Worm (Caenorhabditis elegans) whole organism, young adult: ENCODE results near the gene F55A4.13.

Experiments used
- F37B4.10 ChIP-seq: fragments of 200-800 bp; sonication (Bioruptor generic); IDR thresholded peaks from 2 replicates; pipeline ENCODE4 v1.3.6; 2022; ENCODE audit warnings: missing genetic modification characterization, missing compliant biosample characterization
- F55B11.4 ChIP-seq: sonication (generic microtip); optimal IDR thresholded peaks from 2 replicates; lab custom pipeline; 2016; ENCODE audit warnings: missing compliant biosample characterization, missing genetic modification characterization, borderline replicate concordance; ENCODE audit not compliant: insufficient read depth
- bed-1 ChIP-seq: fragments of 200-800 bp; sonication (Bioruptor generic); IDR thresholded peaks from 2 replicates; pipeline ENCODE4 v1.3.6; 2022; ENCODE audit warnings: missing genetic modification reagents, missing genetic modification characterization, missing compliant biosample characterization
- ceh-58 ChIP-seq: fragments of 200-800 bp; sonication (Bioruptor generic); IDR thresholded peaks from 2 replicates; pipeline ENCODE4 v1.3.6; 2022; ENCODE audit warnings: missing genetic modification characterization, missing compliant biosample characterization
- ceh-91 ChIP-seq: fragments of 200-800 bp; sonication (Bioruptor generic); IDR thresholded peaks from 2 replicates; pipeline ENCODE4 v1.3.6; 2022; ENCODE audit warnings: missing genetic modification reagents, missing genetic modification characterization, missing compliant biosample characterization
- hrde-1 ChIP-seq: sonication (generic microtip); optimal IDR thresholded peaks from 2 replicates; lab custom pipeline; 2016; ENCODE audit warnings: missing genetic modification characterization, mild to moderate bottlenecking, missing compliant biosample characterization, moderate library complexity, missing genotype, missing genetic modification reagents, borderline replicate concordance
- nhr-179 ChIP-seq: sonication (generic microtip); optimal IDR thresholded peaks from 2 replicates; lab custom pipeline; 2016; ENCODE audit warnings: mild to moderate bottlenecking, missing genetic modification characterization, missing compliant biosample characterization
- nhr-90 ChIP-seq: sonication (generic microtip); optimal IDR thresholded peaks from 2 replicates; lab custom pipeline; 2016; ENCODE audit warnings: missing genotype, mild to moderate bottlenecking, missing genetic modification characterization, missing compliant biosample characterization
- pbrm-1 ChIP-seq: fragments of 200-800 bp; sonication (Bioruptor generic); IDR thresholded peaks from 2 replicates; pipeline ENCODE4 v1.3.6; 2022; ENCODE audit warnings: missing genetic modification reagents, missing genetic modification characterization, missing compliant biosample characterization
- snpc-4 ChIP-seq, 5 experiments: fragments of 150-350 bp in 1 of 5; sonication (generic microtip) in 4 of 5; optimal IDR thresholded peaks; 2 replicates each; lab custom pipeline; 2014 to 2018; ENCODE audit warnings: missing genetic modification characterization in 5 of 5, missing biosample characterization in 3 of 5, antibody characterized with exemption in 2 of 5, mild to moderate bottlenecking in 2 of 5, missing compliant biosample characterization in 2 of 5, missing genotype in 2 of 5, moderate library complexity in 2 of 5, missing genetic modification reagents in 1 of 5
- tlf-1 ChIP-seq: fragments of 200-800 bp; sonication (Bioruptor generic); optimal IDR thresholded peaks from 2 replicates; lab custom pipeline; 2018; ENCODE audit warnings: mild to moderate bottlenecking, missing genetic modification characterization, missing compliant biosample characterization
- unc-62 ChIP-seq: fragments of 150-350 bp; optimal IDR thresholded peaks from 2 replicates; lab custom pipeline; 2014; ENCODE audit warnings: missing biosample characterization, missing genetic modification reagents, missing genetic modification characterization

DNA sequence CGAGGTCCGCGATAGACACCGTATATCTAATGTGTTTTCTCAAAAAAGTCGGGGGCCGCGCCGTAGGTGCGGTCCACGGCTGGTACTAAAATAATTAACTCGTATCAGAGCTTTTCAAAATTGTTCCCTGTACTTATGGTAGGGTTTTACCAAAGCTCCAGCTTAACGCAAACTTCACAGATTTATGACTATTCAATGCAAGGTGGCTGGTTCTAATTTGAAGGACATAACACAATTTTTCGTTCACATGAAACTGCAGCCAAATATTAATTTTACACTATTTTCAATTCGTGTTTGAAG lies 42.2 kb downstream of the F55A4.13 start:
- TF ChIP-seq pbrm-1 (GFP tag; lab: Robert Waterston, UW) (no peak), F55B11.4 (tag; lab: Kevin White, UChicago) (no peak), F37B4.10 (GFP tag; lab: Robert Waterston, UW) (no peak), snpc-4 (GFP tag; optimal IDR thresholded peaks at IDR 0.05; lab: Kevin White, UChicago) (no peak), snpc-4 (tag; optimal IDR thresholded peaks at IDR 0.05; lab: Kevin White, UChicago) (peak in 2 of 4 experiments; percentile 62 to 72), nhr-90 (tag; lab: Kevin White, UChicago) (no peak), bed-1 (GFP tag; lab: Robert Waterston, UW) (no peak), tlf-1 (GFP tag; lab: Kevin White, UChicago) (no peak), nhr-179 (tag; lab: Kevin White, UChicago) (no peak), unc-62 (GFP tag; lab: Kevin White, UChicago) (no peak), ceh-58 (GFP tag; lab: Robert Waterston, UW) (no peak), ceh-91 (GFP tag; lab: Robert Waterston, UW) (no peak), hrde-1 (no peak)
